Worm (Caenorhabditis elegans) whole organism, L3 larva: ENCODE results near the gene Y14H12B.2.

Experiments used
- fos-1 ChIP-seq: fragments of 150-350 bp; optimal IDR thresholded peaks from 2 replicates; lab custom pipeline; 2014; ENCODE audit warnings: missing biosample characterization, missing genetic modification characterization
- nfya-1 ChIP-seq: sonication (generic microtip); optimal IDR thresholded peaks from 2 replicates; lab custom pipeline; 2017; ENCODE audit warnings: missing genetic modification characterization, mild to moderate bottlenecking, missing compliant biosample characterization, antibody characterized with exemption, moderate library complexity; ENCODE audit not compliant: insufficient read depth
- ztf-4 ChIP-seq: fragments of 150-350 bp; optimal IDR thresholded peaks from 2 replicates; lab custom pipeline; 2014; ENCODE audit warnings: missing biosample characterization, missing genetic modification characterization

DNA sequence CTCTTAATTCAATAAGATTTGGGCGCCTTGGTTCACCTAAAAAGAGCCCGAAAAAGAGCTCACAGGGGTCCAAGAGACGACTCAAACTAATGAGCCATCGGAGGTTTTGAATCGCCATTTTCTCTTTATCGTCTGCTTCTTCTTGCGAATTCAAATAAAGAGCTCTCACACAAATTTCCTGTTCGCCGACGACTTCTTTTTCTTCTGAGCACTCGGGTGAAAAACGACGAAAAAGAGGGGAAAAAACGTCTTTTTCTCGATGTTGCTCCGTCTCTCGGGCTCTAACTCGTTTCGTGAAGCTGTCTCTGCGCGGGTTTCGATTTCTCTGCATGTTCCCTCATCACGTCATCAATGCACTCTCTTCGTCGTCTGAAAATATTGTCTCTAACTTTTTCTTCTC is 15.0 kb upstream of the Y14H12B.2 start:
- TF ChIP-seq ztf-4 (tag; lab: Kevin White, UChicago) (no peak), fos-1 (tag; lab: Kevin White, UChicago) (no peak), nfya-1 (peak; percentile 35)
